Worm (Caenorhabditis elegans) whole organism, late embryonic: ENCODE data around the gene shn-1.

Experiments
- F13H6.1 ChIP-seq: sonication (generic microtip); optimal IDR thresholded peaks from 2 replicates; lab custom pipeline; 2016; ENCODE audit warnings: missing genetic modification characterization, missing compliant biosample characterization
- K09A11.1 ChIP-seq: sonication (generic microtip); optimal IDR thresholded peaks from 2 replicates; lab custom pipeline; 2017; ENCODE audit warnings: antibody characterized with exemption, mild to moderate bottlenecking, missing genetic modification characterization, missing compliant biosample characterization; ENCODE audit not compliant: insufficient read depth
- ama-1 ChIP-seq: fragments of 150-350 bp; optimal IDR thresholded peaks from 2 replicates; lab custom pipeline; 2014
- nhr-11 ChIP-seq: fragments of 150-350 bp; optimal IDR thresholded peaks from 2 replicates; lab custom pipeline; 2014; ENCODE audit warnings: missing biosample characterization, missing genetic modification characterization
- pag-3 ChIP-seq: sonication (generic microtip); optimal IDR thresholded peaks from 2 replicates; lab custom pipeline; 2016; ENCODE audit warnings: missing compliant biosample characterization, missing genetic modification characterization, borderline replicate concordance
- pha-4 ChIP-seq: fragments of 150-350 bp; optimal IDR thresholded peaks from 2 replicates; lab custom pipeline; 2018; ENCODE audit warnings: missing biosample characterization, missing genetic modification reagents, missing genetic modification characterization
- rnt-1 ChIP-seq: sonication (generic microtip); optimal IDR thresholded peaks from 2 replicates; lab custom pipeline; 2016; ENCODE audit warnings: missing genetic modification characterization, missing compliant biosample characterization
- ttx-3 ChIP-seq: sonication (generic microtip); optimal IDR thresholded peaks from 2 replicates; lab custom pipeline; 2016; ENCODE audit warnings: missing genetic modification reagents, missing genetic modification characterization, missing compliant biosample characterization

ce11 chrII:11336163-11336562 lies 54.6 kb downstream of the shn-1 start:
- TF ChIP-seq nhr-11 (tag; lab: Kevin White, UChicago) (no peak), F13H6.1 (no peak), ttx-3 (tag; lab: Kevin White, UChicago) (no peak), rnt-1 (tag; lab: Kevin White, UChicago) (no peak), K09A11.1 (tag; lab: Kevin White, UChicago) (no peak), pag-3 (tag; lab: Kevin White, UChicago) (no peak), pha-4 (tag; lab: Kevin White, UChicago) (no peak), ama-1 (lab: Kevin White, UChicago) (no peak)
